Worm (Caenorhabditis elegans) whole organism, midembryonic: ENCODE measurements around the gene F47C12.13.

Experiments
- T22C8.4 ChIP-seq: fragments of 200-800 bp; sonication (Bioruptor generic); IDR thresholded peaks from 2 replicates; pipeline ENCODE4 v1.3.6; 2022; ENCODE audit warnings: missing genetic modification characterization, missing compliant biosample characterization
- cog-1 ChIP-seq: sonication (generic microtip); optimal IDR thresholded peaks from 2 replicates; lab custom pipeline; 2016; ENCODE audit warnings: missing genetic modification characterization, missing compliant biosample characterization
- flt-1 ChIP-seq: fragments of 200-800 bp; sonication (Bioruptor generic); IDR thresholded peaks from 2 replicates; pipeline ENCODE4 v1.3.6; 2022; ENCODE audit warnings: missing genetic modification characterization, missing compliant biosample characterization
- klf-2 ChIP-seq: fragments of 200-800 bp; sonication (Bioruptor generic); conservative IDR thresholded peaks from 2 replicates; pipeline ENCODE4 v1.3.6; 2022; ENCODE audit warnings: missing genetic modification reagents, missing genetic modification characterization, missing compliant biosample characterization
- med-1 ChIP-seq: sonication (generic microtip); optimal IDR thresholded peaks from 2 replicates; lab custom pipeline; 2017; ENCODE audit warnings: missing genetic modification characterization, mild to moderate bottlenecking, missing compliant biosample characterization, antibody characterized with exemption, missing genetic modification reagents; ENCODE audit not compliant: insufficient read depth
- ref-1 ChIP-seq: fragments of 200-800 bp; sonication (Bioruptor generic); conservative IDR thresholded peaks from 2 replicates; pipeline ENCODE4 v1.3.6; 2022; ENCODE audit warnings: missing genetic modification reagents, missing genetic modification characterization, missing compliant biosample characterization
- tab-1 ChIP-seq: fragments of 200-800 bp; sonication (Bioruptor generic); IDR thresholded peaks from 2 replicates; pipeline ENCODE4 v1.3.6; 2022; ENCODE audit warnings: missing genetic modification characterization, missing compliant biosample characterization
- ztf-23 ChIP-seq: fragments of 200-800 bp; sonication (Bioruptor generic); IDR thresholded peaks from 2 replicates; pipeline ENCODE4 v1.3.6; 2022; ENCODE audit warnings: missing genetic modification reagents, missing genetic modification characterization, missing compliant biosample characterization
- ztf-29 ChIP-seq: fragments of 200-800 bp; sonication (Bioruptor generic); IDR thresholded peaks from 2 replicates; pipeline ENCODE4 v1.3.6; 2022; ENCODE audit warnings: missing genetic modification reagents, missing genetic modification characterization, missing compliant biosample characterization

ce11 chrIV:4041006-4041405 lies 46.8 kb upstream of the F47C12.13 start:
- TF ChIP-seq ztf-23 (GFP tag; lab: Robert Waterston, UW) (no peak), cog-1 (tag; lab: Kevin White, UChicago) (no peak), ref-1 (GFP tag; lab: Robert Waterston, UW) (no peak), ztf-29 (GFP tag; lab: Robert Waterston, UW) (no peak), flt-1 (GFP tag; lab: Robert Waterston, UW) (no peak), T22C8.4 (GFP tag; lab: Robert Waterston, UW) (no peak), klf-2 (GFP tag; lab: Robert Waterston, UW) (no peak), tab-1 (GFP tag; lab: Robert Waterston, UW) (no peak), med-1 (GFP tag; lab: Kevin White, UChicago) (no peak)
